Fruit fly (Drosophila melanogaster) whole organism, wandering third instar larva: ENCODE measurements around the gene Chchd3.

Experiments
- Abd-B ChIP-seq: fragments of >200 bp; optimal IDR thresholded peaks from 2 replicates; lab custom pipeline; 2017; ENCODE audit warnings: missing biosample characterization, missing genetic modification characterization
- CG32264 ChIP-seq: fragments of 200-800 bp; sonication (Bioruptor generic); optimal IDR thresholded peaks from 2 replicates; lab custom pipeline; 2016; ENCODE audit warnings: missing biosample characterization, missing genetic modification characterization
- Dfd ChIP-seq: fragments of >200 bp; optimal IDR thresholded peaks from 2 replicates; lab custom pipeline; 2017; ENCODE audit warnings: missing biosample characterization, missing genetic modification characterization
- Dif ChIP-seq: fragments of 200-275, 200-300 bp; sonication (Bioruptor generic); optimal IDR thresholded peaks from 2 replicates; lab custom pipeline; 2018; ENCODE audit warnings: missing biosample characterization, missing genetic modification characterization; ENCODE audit not compliant: partially characterized antibody
- GATAd ChIP-seq: sonication (Bioruptor generic); optimal IDR thresholded peaks from 2 replicates; lab custom pipeline; 2016; ENCODE audit warnings: missing biosample characterization, missing genetic modification characterization
- HLH106 ChIP-seq: fragments of 200-800 bp; optimal IDR thresholded peaks from 3 replicates; lab custom pipeline; 2019; ENCODE audit warnings: missing biosample characterization, mild to moderate bottlenecking, missing genetic modification characterization, moderate library complexity
- Hnf4 ChIP-seq: fragments of 200-800 bp; sonication (Bioruptor generic); optimal IDR thresholded peaks from 2 replicates; lab custom pipeline; 2016; ENCODE audit warnings: missing biosample characterization, mild to moderate bottlenecking, missing genetic modification characterization
- Hr78 ChIP-seq: fragments of >200 bp; optimal IDR thresholded peaks from 2 replicates; lab custom pipeline; 2017; ENCODE audit warnings: missing biosample characterization, missing genetic modification characterization
- Jra ChIP-seq: sonication (Bioruptor generic); optimal IDR thresholded peaks from 2 replicates; lab custom pipeline; 2016; ENCODE audit warnings: missing biosample characterization, missing genetic modification characterization
- Mio ChIP-seq: sonication (Bioruptor generic); optimal IDR thresholded peaks from 2 replicates; lab custom pipeline; 2016; ENCODE audit warnings: missing biosample characterization, missing genetic modification characterization
- Myc ChIP-seq: fragments of >200 bp; optimal IDR thresholded peaks from 2 replicates; lab custom pipeline; 2017
- N ChIP-seq: fragments of >200 bp; optimal IDR thresholded peaks from 2 replicates; lab custom pipeline; 2018; ENCODE audit warnings: missing biosample characterization, missing external identifiers, missing genetic modification characterization
- OdsH ChIP-seq: fragments of 200-800 bp; sonication (Bioruptor generic); optimal IDR thresholded peaks from 2 replicates; lab custom pipeline; 2016; ENCODE audit warnings: missing biosample characterization, mild to moderate bottlenecking, missing genetic modification characterization
- Rel ChIP-seq, 2 experiments: fragments of 200-800 bp; sonication (Bioruptor generic) in 1 of 2; optimal IDR thresholded peaks; 2 replicates in 1 of 2; 3 replicates in 1 of 2; lab custom pipeline; 2016 to 2019; ENCODE audit warnings: mild to moderate bottlenecking in 2 of 2, missing biosample characterization in 2 of 2, missing genetic modification characterization in 2 of 2, moderate library complexity in 1 of 2
- Sp1 ChIP-seq: fragments of 200-800 bp; sonication (Bioruptor generic); optimal IDR thresholded peaks from 3 replicates; lab custom pipeline; 2019; ENCODE audit warnings: missing biosample characterization, mild to moderate bottlenecking, missing genetic modification characterization, moderate library complexity
- Vsx2 ChIP-seq: fragments of 200-300, 225-300 bp; sonication (Bioruptor generic); optimal IDR thresholded peaks from 2 replicates; lab custom pipeline; 2018; ENCODE audit warnings: missing biosample characterization, missing genetic modification characterization; ENCODE audit not compliant: partially characterized antibody
- br ChIP-seq: fragments of 200-800 bp; sonication (Bioruptor generic); optimal IDR thresholded peaks from 2 replicates; lab custom pipeline; 2016; ENCODE audit warnings: missing biosample characterization, missing genetic modification characterization
- brk ChIP-seq: fragments of 200-800 bp; sonication (Bioruptor generic); optimal IDR thresholded peaks from 2 replicates; lab custom pipeline; 2016; ENCODE audit warnings: missing biosample characterization, mild to moderate bottlenecking, missing genetic modification characterization
- dl ChIP-seq, 2 experiments: fragments of 175-275, 200-275 bp in 1 of 2; fragments of 200-275 bp in 1 of 2; sonication (Bioruptor generic); optimal IDR thresholded peaks; lab custom pipeline; 2018; ENCODE audit warnings: mild to moderate bottlenecking in 2 of 2, missing biosample characterization in 2 of 2, missing genetic modification characterization in 2 of 2, moderate library complexity in 2 of 2; ENCODE audit not compliant: partially characterized antibody in 2 of 2, insufficient read depth in 1 of 2
- dmrt93B ChIP-seq: fragments of 200-800 bp; sonication (Bioruptor generic); optimal IDR thresholded peaks from 2 replicates; lab custom pipeline; 2018; ENCODE audit warnings: missing biosample characterization, mild to moderate bottlenecking, missing genetic modification characterization
- dsf ChIP-seq: sonication (Bioruptor generic); optimal IDR thresholded peaks from 2 replicates; lab custom pipeline; 2016; ENCODE audit warnings: missing biosample characterization, missing genetic modification characterization, borderline replicate concordance
- ey ChIP-seq: fragments of 200-800 bp; sonication (Bioruptor generic); optimal IDR thresholded peaks from 2 replicates; lab custom pipeline; 2016; ENCODE audit warnings: missing biosample characterization, missing genetic modification characterization
- foxo ChIP-seq, 2 experiments: fragments of 200-800 bp; sonication (Bioruptor generic); optimal IDR thresholded peaks; 2 replicates in 1 of 2; 3 replicates in 1 of 2; lab custom pipeline; 2016 to 2017; ENCODE audit warnings: missing biosample characterization in 2 of 2, missing genetic modification characterization in 2 of 2
- fru ChIP-seq: fragments of 200-800 bp; sonication (Bioruptor generic); optimal IDR thresholded peaks from 3 replicates; lab custom pipeline; 2016; ENCODE audit warnings: missing biosample characterization, mild to moderate bottlenecking, missing genetic modification characterization
- h ChIP-seq: fragments of 200-800 bp; sonication (Bioruptor generic); optimal IDR thresholded peaks from 3 replicates; lab custom pipeline; 2016; ENCODE audit warnings: missing biosample characterization, mild to moderate bottlenecking, missing genetic modification characterization
- jim ChIP-seq: fragments of 175-275, 200-325 bp; sonication (Bioruptor generic); optimal IDR thresholded peaks from 2 replicates; lab custom pipeline; 2016; ENCODE audit warnings: missing biosample characterization, mild to moderate bottlenecking, missing genetic modification characterization
- lola ChIP-seq: fragments of >200 bp; optimal IDR thresholded peaks from 2 replicates; lab custom pipeline; 2017; ENCODE audit warnings: missing biosample characterization, missing genetic modification characterization
- pan ChIP-seq: fragments of >200 bp; optimal IDR thresholded peaks from 2 replicates; lab custom pipeline; 2017
- psq ChIP-seq: fragments of 200-800 bp; sonication (Bioruptor generic); optimal IDR thresholded peaks from 3 replicates; lab custom pipeline; 2017; ENCODE audit warnings: missing biosample characterization, mild to moderate bottlenecking, missing genetic modification characterization, moderate library complexity
- rgr ChIP-seq: fragments of 200-800 bp; sonication (Bioruptor generic); optimal IDR thresholded peaks from 3 replicates; lab custom pipeline; 2016; ENCODE audit warnings: missing biosample characterization, mild to moderate bottlenecking, missing genetic modification characterization
- sage ChIP-seq: fragments of 200-800 bp; sonication (Bioruptor generic); optimal IDR thresholded peaks from 2 replicates; lab custom pipeline; 2016; ENCODE audit warnings: missing biosample characterization, mild to moderate bottlenecking, missing genetic modification characterization
- sv ChIP-seq: fragments of 200-800 bp; sonication (Bioruptor generic); optimal IDR thresholded peaks from 3 replicates; lab custom pipeline; 2016; ENCODE audit warnings: missing biosample characterization, missing genetic modification characterization
- tai ChIP-seq: sonication (Bioruptor generic); optimal IDR thresholded peaks from 2 replicates; lab custom pipeline; 2016; ENCODE audit warnings: missing biosample characterization, missing genetic modification characterization
- usp ChIP-seq: fragments of >200 bp; optimal IDR thresholded peaks from 2 replicates; lab custom pipeline; 2017; ENCODE audit warnings: missing biosample characterization, missing genetic modification characterization

The Chchd3 gene

dm6 chr3R:31070732-31071131 lies 17.0 kb upstream of the Chchd3 start:
- TF ChIP-seq CG32264 (GFP tag; lab: Kevin White, UChicago) (no peak), foxo (GFP tag; optimal IDR thresholded peaks at IDR 0.05; lab: Kevin White, UChicago) (no peak), Vsx2 (GFP tag; lab: Kevin White, UChicago) (no peak), Mio (GFP tag; lab: Kevin White, UChicago) (no peak), pan (no peak)

dm6 chr3R:31066356-31066755 lies 12.6 kb upstream of the Chchd3 start:
- no peak for TF ChIP-seq Vsx2 (GFP tag; lab: Kevin White, UChicago)
- peak in 1 of 2 experiments; percentile 22 for TF ChIP-seq foxo (GFP tag; optimal IDR thresholded peaks at IDR 0.05; lab: Kevin White, UChicago)
- TF ChIP-seq Jra (GFP tag; lab: Kevin White, UChicago): no peak
- peak; percentile 20 for TF ChIP-seq br (GFP tag; lab: Kevin White, UChicago)
- no peak for TF ChIP-seq OdsH (GFP tag; lab: Kevin White, UChicago)
- no peak for TF ChIP-seq Dfd (GFP tag; lab: Kevin White, UChicago)

- TF ChIP-seq HLH106 (tag; lab: Kevin White, UChicago) (peak; percentile 5), Hr78 (GFP tag; lab: Kevin White, UChicago) (no peak), Dfd (GFP tag; lab: Kevin White, UChicago) (no peak)
- TF ChIP-seq, all 38 proteins: peak for 1
Measured at dm6 chr3R:31064653-31065322, 11.1 kb upstream of the Chchd3 start, which contains the start of gene Sox100B. Gene Sox100B, plus strand, starts transcription at chr3R:31065253.

- TF ChIP-seq ey (GFP tag; lab: Kevin White, UChicago) (peak; percentile 26), usp (no peak), Vsx2 (GFP tag; lab: Kevin White, UChicago) (peak; percentile 82), dl (GFP tag; optimal IDR thresholded peaks at IDR 0.05; lab: Kevin White, UChicago; ENCODE audit: insufficient read depth in 1 of 2, partially characterized antibody in 2 of 2) (peak in 1 of 2 experiments; percentile 38), fru (GFP tag; lab: Kevin White, UChicago) (peak; percentile 23), foxo (GFP tag; optimal IDR thresholded peaks at IDR 0.05; lab: Kevin White, UChicago) (peak in 1 of 2 experiments; percentile 48), psq (GFP tag; lab: Kevin White, UChicago) (peak; percentile 2), sage (GFP tag; lab: Kevin White, UChicago) (peak; percentile 19), Myc (no peak), Jra (GFP tag; lab: Kevin White, UChicago) (no peak), OdsH (GFP tag; lab: Kevin White, UChicago) (peak; percentile 34), Sp1 (GFP tag; lab: Kevin White, UChicago) (peak; percentile 73), rgr (GFP tag; lab: Kevin White, UChicago) (peak; percentile 3), Hr78 (GFP tag; lab: Kevin White, UChicago) (no peak), br (GFP tag; lab: Kevin White, UChicago) (peak; percentile 4), Hnf4 (GFP tag; lab: Kevin White, UChicago) (peak; percentile 27), brk (GFP tag; lab: Kevin White, UChicago) (peak; percentile 9), h (peak; percentile 20), Rel (GFP tag; optimal IDR thresholded peaks at IDR 0.05; lab: Kevin White, UChicago) (no peak), Rel (tag; optimal IDR thresholded peaks at IDR 0.05; lab: Kevin White, UChicago) (no peak), Dif (GFP tag; lab: Kevin White, UChicago) (no peak), GATAd (GFP tag; lab: Kevin White, UChicago) (no peak)
Measured at dm6 chr3R:31062344-31062964, 8.7 kb upstream of the Chchd3 start.

DNA sequence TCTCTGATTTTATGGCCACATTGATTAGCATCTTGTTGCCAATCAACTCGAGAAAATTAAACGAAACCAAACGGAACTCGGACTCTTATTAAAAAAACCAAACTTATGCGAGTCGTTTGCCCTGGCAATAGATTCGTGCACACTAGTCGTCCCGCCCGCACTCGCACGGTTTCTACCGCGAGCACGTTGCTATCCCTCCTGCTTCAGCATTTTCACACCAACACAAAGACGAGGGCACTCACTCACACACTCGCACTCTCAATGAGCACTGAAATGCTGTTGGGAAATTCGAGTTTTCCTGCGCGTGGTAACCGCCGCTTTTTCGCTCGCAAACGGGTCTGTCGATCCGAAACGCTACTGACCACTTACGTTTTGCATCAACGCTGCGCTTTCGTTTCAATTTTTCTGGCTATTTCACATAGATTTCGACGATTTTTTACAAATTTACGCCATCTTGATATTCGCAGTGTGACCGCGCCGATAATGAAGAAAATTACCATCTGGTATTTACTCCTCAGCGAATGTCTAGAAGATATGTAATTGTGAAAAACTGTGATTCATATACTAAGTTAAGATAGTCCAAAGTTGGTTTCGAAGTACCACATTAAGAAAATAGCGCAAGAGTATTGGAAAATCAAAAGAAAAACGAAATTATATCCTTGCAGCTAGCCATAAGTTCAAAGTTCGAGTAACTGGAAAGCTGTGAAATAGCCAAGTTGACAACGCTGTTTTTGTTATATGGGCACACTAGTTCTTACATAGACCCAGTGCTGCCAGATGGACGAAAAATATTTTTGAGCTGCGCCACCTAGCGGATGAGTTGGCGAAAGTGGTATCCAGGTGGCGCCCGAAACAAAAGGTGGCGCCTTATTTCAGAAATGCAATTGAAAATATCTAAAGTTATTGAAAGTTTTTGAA lies 7.3 kb upstream of the Chchd3 start, which contains the start of gene dco:
Gene dco, minus strand, starts transcription at position 503 of the 918 bp plus-strand sequence.
- TF ChIP-seq Vsx2 (GFP tag; lab: Kevin White, UChicago) (no peak), h (peak; percentile 76), Sp1 (GFP tag; lab: Kevin White, UChicago) (peak; percentile 1), dsf (GFP tag; lab: Kevin White, UChicago) (no peak), dmrt93B (GFP tag; lab: Kevin White, UChicago) (peak; percentile 75), N (GFP tag; lab: Kevin White, UChicago) (peak; percentile 61), Mio (GFP tag; lab: Kevin White, UChicago) (no peak), usp (no peak), HLH106 (tag; lab: Kevin White, UChicago) (peak; percentile 73), pan (no peak), jim (GFP tag; lab: Kevin White, UChicago) (peak; percentile 19), Dfd (GFP tag; lab: Kevin White, UChicago) (no peak), rgr (GFP tag; lab: Kevin White, UChicago) (peak; percentile 99), Myc (peak; percentile 93), Dif (GFP tag; lab: Kevin White, UChicago) (no peak), fru (GFP tag; lab: Kevin White, UChicago) (peak; percentile 41), tai (GFP tag; lab: Kevin White, UChicago) (peak; percentile 75), sv (GFP tag; lab: Kevin White, UChicago) (no peak), lola (no peak), OdsH (GFP tag; lab: Kevin White, UChicago) (peak; percentile 7), brk (GFP tag; lab: Kevin White, UChicago) (no peak), Abd-B (GFP tag; lab: Kevin White, UChicago) (no peak)
